Worm (Caenorhabditis elegans) whole organism, young adult: Measurements from ENCODE around the gene Y14H12A.1.

Source experiments
- F49E8.2 ChIP-seq: sonication (generic microtip); optimal IDR thresholded peaks from 3 replicates; lab custom pipeline; 2017; ENCODE audit warnings: missing genetic modification characterization, mild to moderate bottlenecking, missing compliant biosample characterization, antibody characterized with exemption, moderate library complexity; ENCODE audit not compliant: insufficient read depth
- Y53F4B.3 ChIP-seq: fragments of 200-800 bp; sonication (Bioruptor generic); IDR thresholded peaks from 2 replicates; pipeline ENCODE4 v1.3.6; 2022; ENCODE audit warnings: missing genetic modification reagents, missing genetic modification characterization, missing compliant biosample characterization
- attf-6 ChIP-seq: fragments of 200-800 bp; sonication (Bioruptor generic); IDR thresholded peaks from 2 replicates; pipeline ENCODE4 v1.3.6; 2022; ENCODE audit warnings: missing genetic modification reagents, missing genetic modification characterization, missing compliant biosample characterization
- hmg-20 ChIP-seq: fragments of 200-800 bp; sonication (Bioruptor generic); IDR thresholded peaks from 2 replicates; pipeline ENCODE4 v1.3.6; 2022; ENCODE audit warnings: missing genetic modification reagents, missing genetic modification characterization, missing compliant biosample characterization
- let-526 ChIP-seq: fragments of 200-800 bp; sonication (Bioruptor generic); IDR thresholded peaks from 2 replicates; pipeline ENCODE4 v1.3.6; 2022; ENCODE audit warnings: missing genetic modification reagents, missing genetic modification characterization, missing compliant biosample characterization
- let-607 ChIP-seq, 2 experiments: fragments of 200-800 bp in 1 of 2; sonication (Bioruptor generic) in 1 of 2; sonication (generic microtip) in 1 of 2; optimal IDR thresholded peaks; 2 replicates each; lab custom pipeline; 2016 to 2018; ENCODE audit warnings: mild to moderate bottlenecking in 2 of 2, missing compliant biosample characterization in 2 of 2, missing genetic modification characterization in 2 of 2, moderate library complexity in 2 of 2, missing genotype in 1 of 2
- nfya-1 ChIP-seq: sonication (generic microtip); optimal IDR thresholded peaks from 2 replicates; lab custom pipeline; 2017; ENCODE audit warnings: antibody characterized with exemption, missing compliant biosample characterization, missing genetic modification characterization, borderline replicate concordance; ENCODE audit not compliant: insufficient read depth
- ztf-25 ChIP-seq: fragments of 200-800 bp; sonication (Bioruptor generic); IDR thresholded peaks from 2 replicates; pipeline ENCODE4 v1.3.6; 2022; ENCODE audit warnings: missing genetic modification reagents, missing genetic modification characterization, missing compliant biosample characterization

ce11 chrII:4002134-4002533, 9.1 kb downstream of the Y14H12A.1 start:
- no peak for TF ChIP-seq Y53F4B.3
- TF ChIP-seq hmg-20 (GFP tag; lab: Robert Waterston, UW) = no peak
- TF ChIP-seq let-526 = no peak
- TF ChIP-seq nfya-1 (tag; lab: Kevin White, UChicago) = no peak
- TF ChIP-seq ztf-25 = no peak
- no peak for TF ChIP-seq F49E8.2 (tag; lab: Kevin White, UChicago)
- no peak for TF ChIP-seq let-607 (tag; optimal IDR thresholded peaks at IDR 0.05; lab: Kevin White, UChicago)
- TF ChIP-seq attf-6 = no peak
